Worm (Caenorhabditis elegans): Measurements from ENCODE around the gene F14F7.5.

ce11 chrIII:13039739-13040138 lies 7.9 kb downstream of the F14F7.5 start, which contains the start of gene F54F12.2:
- TF ChIP-seq him-1 (tag; optimal IDR thresholded peaks at IDR 0.05) (no peak), dao-5 (tag; optimal IDR thresholded peaks at IDR 0.05) (no peak), W03F9.2 (tag; optimal IDR thresholded peaks at IDR 0.05) (no peak)
